Worm (Caenorhabditis elegans) whole organism, L3 larva: ENCODE measurements around the gene Y46E12A.5.

Source experiments
- ceh-28 ChIP-seq: fragments of 150-350 bp; optimal IDR thresholded peaks from 2 replicates; lab custom pipeline; 2014; ENCODE audit warnings: missing biosample characterization, missing genetic modification reagents, missing genetic modification characterization
- ceh-82 ChIP-seq: fragments of 150-350 bp; optimal IDR thresholded peaks from 2 replicates; lab custom pipeline; 2014; ENCODE audit warnings: missing biosample characterization, missing genetic modification characterization
- egl-27 ChIP-seq: sonication (generic microtip); optimal IDR thresholded peaks from 4 replicates; lab custom pipeline; 2017; ENCODE audit warnings: missing biosample characterization, missing genetic modification reagents, missing genetic modification characterization
- nhr-28 ChIP-seq: fragments of 150-350 bp; optimal IDR thresholded peaks from 2 replicates; lab custom pipeline; 2014; ENCODE audit warnings: missing biosample characterization, missing genetic modification characterization
- skn-1 ChIP-seq: fragments of 150-350 bp; optimal IDR thresholded peaks from 2 replicates; lab custom pipeline; 2014; ENCODE audit warnings: missing biosample characterization, missing genetic modification characterization

DNA sequence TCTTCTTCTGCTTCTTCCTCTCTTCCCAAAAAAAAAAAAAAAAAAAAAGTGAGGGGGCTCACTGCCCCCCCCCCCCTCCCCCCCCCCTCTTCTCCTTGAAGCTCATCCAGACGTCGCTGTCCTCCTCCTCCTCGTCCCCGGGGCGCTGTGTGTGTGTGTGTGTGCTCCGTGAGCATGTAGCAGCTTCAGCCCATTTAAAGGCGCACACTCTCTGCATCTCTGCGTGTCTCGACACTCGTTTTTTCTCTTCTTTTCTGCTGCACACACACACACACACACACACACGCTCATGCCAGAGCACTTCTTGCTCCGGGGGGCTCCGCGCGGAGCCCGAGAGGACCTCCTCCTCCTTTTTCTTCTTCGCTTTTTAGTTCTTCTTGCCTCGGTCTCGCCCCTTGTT lies 27.7 kb upstream of the Y46E12A.5 start:
- TF ChIP-seq nhr-28 (tag; lab: Kevin White, UChicago) (no peak), egl-27 (tag; lab: Kevin White, UChicago) (no peak), ceh-28 (tag; lab: Kevin White, UChicago) (no peak), skn-1 (no peak), ceh-82 (peak; percentile 33)
